Fruit fly (Drosophila melanogaster) Kc167 (cell line): ENCODE data around the gene CG42446.

ENCODE experiments used
- h ChIP-seq: fragments of >200 bp; optimal IDR thresholded peaks from 3 replicates; lab custom pipeline; 2018; ENCODE audit warnings: missing external identifiers
- insv ChIP-seq: fragments of >200 bp; optimal IDR thresholded peaks from 3 replicates; lab custom pipeline; 2018; ENCODE audit warnings: missing external identifiers
- psq ChIP-seq: fragments of >200 bp; optimal IDR thresholded peaks from 2 replicates; lab custom pipeline; 2017; ENCODE audit warnings: missing external identifiers

DNA sequence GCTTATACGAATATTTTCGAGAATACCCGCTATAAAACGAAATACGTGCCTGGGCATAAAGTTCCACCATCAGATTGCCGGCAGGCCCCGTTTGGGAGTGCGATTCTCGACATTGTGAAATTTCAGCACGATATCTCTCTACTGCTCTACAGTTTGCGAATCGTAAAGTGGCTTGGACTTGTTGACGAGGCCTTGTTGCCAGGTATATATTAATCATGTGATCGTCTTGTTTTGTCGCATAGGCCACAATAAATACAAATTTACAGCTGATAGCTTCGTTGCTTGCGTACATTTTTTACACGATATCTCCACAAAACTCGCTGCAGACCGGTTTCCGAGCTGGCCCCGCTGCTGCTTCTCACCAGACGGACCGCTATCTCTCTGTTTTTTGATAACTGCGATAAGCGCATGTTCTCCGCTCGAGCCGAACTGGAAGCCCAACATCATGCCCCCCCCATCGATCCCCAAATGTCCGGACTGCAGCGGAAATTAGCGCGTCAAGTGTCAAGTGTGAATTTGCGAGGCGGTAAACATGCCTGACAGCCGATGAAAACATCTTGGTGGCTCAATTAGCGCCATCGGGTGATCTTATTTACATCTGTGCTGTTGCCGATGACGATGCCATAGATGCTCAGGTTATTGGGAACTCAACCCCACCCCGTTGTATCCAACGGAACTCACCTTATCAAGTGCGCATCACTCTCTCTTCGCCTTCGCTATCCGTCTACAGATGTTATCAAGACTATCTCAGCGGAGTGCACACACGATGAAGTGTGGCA is 50.4 kb downstream of the CG42446 start:
- TF ChIP-seq psq (no peak), insv (lab: Kevin White, UChicago) (no peak), h (lab: Kevin White, UChicago) (no peak)
